Worm (Caenorhabditis elegans) whole organism, L2 larva: ENCODE results near the gene F15B9.8.
A peak's percentile ranks its signal among the peaks of the same experiment; 100 is the strongest.

Source experiments
- C34F6.9 ChIP-seq: fragments of 150-350 bp; optimal IDR thresholded peaks from 2 replicates; lab custom pipeline; 2014; ENCODE audit warnings: missing biosample characterization, missing genetic modification characterization
- R02D3.7 ChIP-seq: fragments of 150-350 bp; optimal IDR thresholded peaks from 2 replicates; lab custom pipeline; 2014; ENCODE audit warnings: missing biosample characterization, missing genetic modification characterization
- Y55F3AM.14 ChIP-seq: fragments of 200-800 bp; sonication (Bioruptor generic); optimal IDR thresholded peaks from 2 replicates; lab custom pipeline; 2018; ENCODE audit warnings: mild to moderate bottlenecking, missing genetic modification characterization, missing compliant biosample characterization
- ZK546.5 ChIP-seq: sonication (generic microtip); optimal IDR thresholded peaks from 2 replicates; lab custom pipeline; 2017; ENCODE audit warnings: missing biosample characterization, missing genetic modification characterization
- alr-1 ChIP-seq: fragments of 150-350 bp; optimal IDR thresholded peaks from 2 replicates; lab custom pipeline; 2014; ENCODE audit warnings: missing biosample characterization, missing genetic modification characterization
- aly-2 ChIP-seq: fragments of 150-350 bp; optimal IDR thresholded peaks from 2 replicates; lab custom pipeline; 2014; ENCODE audit warnings: missing biosample characterization, missing genetic modification characterization
- ama-1 ChIP-seq: fragments of 150-350 bp; optimal IDR thresholded peaks from 2 replicates; lab custom pipeline; 2018; ENCODE audit warnings: inconsistent platforms
- blmp-1 ChIP-seq: sonication (generic microtip); optimal IDR thresholded peaks from 2 replicates; lab custom pipeline; 2017; ENCODE audit warnings: missing genetic modification characterization, mild to moderate bottlenecking, missing compliant biosample characterization, antibody characterized with exemption, moderate library complexity; ENCODE audit not compliant: insufficient read depth
- ceh-16 ChIP-seq: fragments of 150-350 bp; optimal IDR thresholded peaks from 2 replicates; lab custom pipeline; 2014; ENCODE audit warnings: missing biosample characterization, missing genetic modification characterization
- ceh-82 ChIP-seq: fragments of 150-350 bp; optimal IDR thresholded peaks from 2 replicates; lab custom pipeline; 2014; ENCODE audit warnings: missing biosample characterization, missing genetic modification characterization
- crh-2 ChIP-seq: sonication (generic microtip); optimal IDR thresholded peaks from 2 replicates; lab custom pipeline; 2017; ENCODE audit warnings: missing biosample characterization, missing genetic modification characterization
- dmd-4 ChIP-seq: sonication (generic microtip); optimal IDR thresholded peaks from 2 replicates; lab custom pipeline; 2017; ENCODE audit warnings: missing biosample characterization, missing genetic modification characterization
- egl-27 ChIP-seq: sonication (generic microtip); optimal IDR thresholded peaks from 3 replicates; lab custom pipeline; 2017; ENCODE audit warnings: missing biosample characterization, missing genetic modification reagents, missing genetic modification characterization
- elt-1 ChIP-seq: fragments of 150-350 bp; optimal IDR thresholded peaks from 2 replicates; lab custom pipeline; 2014; ENCODE audit warnings: missing biosample characterization, missing genetic modification characterization
- elt-3 ChIP-seq: sonication (generic microtip); optimal IDR thresholded peaks from 2 replicates; lab custom pipeline; 2017; ENCODE audit warnings: missing biosample characterization, missing genetic modification characterization
- fos-1 ChIP-seq: fragments of 150-350 bp; optimal IDR thresholded peaks from 2 replicates; lab custom pipeline; 2014; ENCODE audit warnings: missing biosample characterization, missing genetic modification characterization
- gmeb-1 ChIP-seq: fragments of 150-350 bp; optimal IDR thresholded peaks from 2 replicates; lab custom pipeline; 2014; ENCODE audit warnings: missing biosample characterization, missing genetic modification characterization
- lin-11 ChIP-seq: fragments of 150-350 bp; sonication (generic microtip); optimal IDR thresholded peaks from 2 replicates; lab custom pipeline; 2014; ENCODE audit warnings: missing biosample characterization, missing genetic modification characterization, inconsistent platforms, mixed read lengths
- lin-13 ChIP-seq: fragments of 150-350 bp; optimal IDR thresholded peaks from 2 replicates; lab custom pipeline; 2014; ENCODE audit warnings: missing biosample characterization, missing genetic modification reagents, missing genetic modification characterization
- lin-39 ChIP-seq: fragments of 150-350 bp; optimal IDR thresholded peaks from 2 replicates; lab custom pipeline; 2014; ENCODE audit warnings: missing biosample characterization, missing genetic modification reagents, missing genetic modification characterization
- lsy-2 ChIP-seq, 2 experiments: fragments of 150-350 bp in 1 of 2; sonication (generic microtip) in 1 of 2; optimal IDR thresholded peaks; 2 replicates each; lab custom pipeline; 2014 to 2017; ENCODE audit warnings: missing biosample characterization in 2 of 2, missing genetic modification characterization in 2 of 2
- mab-5 ChIP-seq: fragments of 150-350 bp; optimal IDR thresholded peaks from 2 replicates; lab custom pipeline; 2014; ENCODE audit warnings: missing biosample characterization, missing genetic modification characterization
- mbf-1 ChIP-seq: sonication (generic microtip); optimal IDR thresholded peaks from 2 replicates; lab custom pipeline; 2017; ENCODE audit warnings: missing biosample characterization, missing genetic modification characterization
- mdl-1 ChIP-seq, 2 experiments: fragments of 150-350 bp in 1 of 2; sonication (generic microtip) in 1 of 2; optimal IDR thresholded peaks; 2 replicates each; lab custom pipeline; 2017; ENCODE audit warnings: missing biosample characterization in 2 of 2, missing genetic modification characterization in 2 of 2
- nhr-10 ChIP-seq: sonication (generic microtip); optimal IDR thresholded peaks from 2 replicates; lab custom pipeline; 2017; ENCODE audit warnings: missing biosample characterization, missing genetic modification characterization
- nhr-11 ChIP-seq: fragments of 150-350 bp; optimal IDR thresholded peaks from 2 replicates; lab custom pipeline; 2014; ENCODE audit warnings: missing biosample characterization, missing genetic modification characterization
- nhr-12 ChIP-seq: fragments of 150-350 bp; optimal IDR thresholded peaks from 2 replicates; lab custom pipeline; 2014; ENCODE audit warnings: missing biosample characterization, missing genetic modification characterization
- nhr-129 ChIP-seq: fragments of 150-350 bp; optimal IDR thresholded peaks from 2 replicates; lab custom pipeline; 2014; ENCODE audit warnings: missing biosample characterization, missing genetic modification characterization
- nhr-21 ChIP-seq: fragments of 150-350 bp; optimal IDR thresholded peaks from 2 replicates; lab custom pipeline; 2014; ENCODE audit warnings: missing biosample characterization, missing genetic modification characterization
- nhr-23 ChIP-seq: fragments of 150-350 bp; optimal IDR thresholded peaks from 2 replicates; lab custom pipeline; 2014; ENCODE audit warnings: missing biosample characterization, missing genetic modification reagents, missing genetic modification characterization
- nhr-237 ChIP-seq: fragments of 150-350 bp; optimal IDR thresholded peaks from 2 replicates; lab custom pipeline; 2014; ENCODE audit warnings: missing biosample characterization, missing genetic modification characterization
- nhr-25 ChIP-seq: fragments of 150-350 bp; sonication (generic microtip); optimal IDR thresholded peaks from 3 replicates; lab custom pipeline; 2014; ENCODE audit warnings: missing biosample characterization, missing genetic modification characterization
- nhr-6 ChIP-seq: fragments of 150-350 bp; optimal IDR thresholded peaks from 2 replicates; lab custom pipeline; 2014; ENCODE audit warnings: missing biosample characterization, missing genetic modification characterization
- nhr-77 ChIP-seq: fragments of 150-350 bp; optimal IDR thresholded peaks from 2 replicates; lab custom pipeline; 2014; ENCODE audit warnings: missing biosample characterization, missing genetic modification characterization
- peb-1 ChIP-seq: fragments of 150-350 bp; optimal IDR thresholded peaks from 2 replicates; lab custom pipeline; 2014; ENCODE audit warnings: missing biosample characterization, missing genetic modification characterization
- sem-4 ChIP-seq: fragments of 150-350 bp; optimal IDR thresholded peaks from 2 replicates; lab custom pipeline; 2014; ENCODE audit warnings: missing biosample characterization, missing genetic modification reagents, missing genetic modification characterization
- skn-1 ChIP-seq: sonication (generic microtip); optimal IDR thresholded peaks from 2 replicates; lab custom pipeline; 2017; ENCODE audit warnings: missing biosample characterization, missing genetic modification characterization
- sma-3 ChIP-seq: sonication (generic microtip); optimal IDR thresholded peaks from 2 replicates; lab custom pipeline; 2016; ENCODE audit warnings: missing genetic modification reagents, missing genetic modification characterization, missing compliant biosample characterization
- sma-9 ChIP-seq, 2 experiments: fragments of 150-350 bp in 1 of 2; sonication (generic microtip) in 1 of 2; optimal IDR thresholded peaks; 2 replicates each; lab custom pipeline; 2014 to 2016; ENCODE audit warnings: missing genetic modification characterization in 2 of 2, mild to moderate bottlenecking in 1 of 2, missing biosample characterization in 1 of 2, missing compliant biosample characterization in 1 of 2, missing genetic modification reagents in 1 of 2, moderate library complexity in 1 of 2
- snpc-4 ChIP-seq: fragments of 150-350 bp; optimal IDR thresholded peaks from 2 replicates; lab custom pipeline; 2014; ENCODE audit warnings: missing biosample characterization, missing genetic modification characterization
- unc-39 ChIP-seq: fragments of 150-350 bp; optimal IDR thresholded peaks from 2 replicates; lab custom pipeline; 2014; ENCODE audit warnings: missing biosample characterization, missing genetic modification characterization
- unc-62 ChIP-seq: fragments of 150-350 bp; optimal IDR thresholded peaks from 2 replicates; lab custom pipeline; 2014; ENCODE audit warnings: missing biosample characterization, missing genetic modification reagents, missing genetic modification characterization
- zag-1 ChIP-seq: fragments of 150-350 bp; optimal IDR thresholded peaks from 2 replicates; lab custom pipeline; 2014; ENCODE audit warnings: missing biosample characterization, missing genetic modification characterization
- ztf-1 ChIP-seq: fragments of 200-800 bp; sonication (Bioruptor generic); conservative IDR thresholded peaks from 2 replicates; pipeline ENCODE4 v1.3.6; 2022; ENCODE audit warnings: missing genetic modification characterization, missing compliant biosample characterization
- ztf-11 ChIP-seq: sonication (generic microtip); optimal IDR thresholded peaks from 2 replicates; lab custom pipeline; 2017; ENCODE audit warnings: missing biosample characterization, missing genetic modification characterization
- ztf-4 ChIP-seq: fragments of 150-350 bp; optimal IDR thresholded peaks from 2 replicates; lab custom pipeline; 2014; ENCODE audit warnings: missing biosample characterization, missing genetic modification characterization

Gene F15B9.8

ce11 chrV:13033223-13033622 is 44.9 kb downstream of the F15B9.8 start, which contains the start of gene W07G4.1:
W07G4.1 (plus strand) TSS chrV:13033523.
- TF ChIP-seq C34F6.9 (tag; lab: Kevin White, UChicago) (no peak), mbf-1 (tag; lab: Kevin White, UChicago) (no peak), nhr-23 (tag; lab: Kevin White, UChicago) (no peak), egl-27 (tag; lab: Kevin White, UChicago) (no peak), ceh-82 (tag; lab: Kevin White, UChicago) (no peak), ZK546.5 (no peak)
- TF ChIP-seq, all 48 proteins: peak for 0

DNA sequence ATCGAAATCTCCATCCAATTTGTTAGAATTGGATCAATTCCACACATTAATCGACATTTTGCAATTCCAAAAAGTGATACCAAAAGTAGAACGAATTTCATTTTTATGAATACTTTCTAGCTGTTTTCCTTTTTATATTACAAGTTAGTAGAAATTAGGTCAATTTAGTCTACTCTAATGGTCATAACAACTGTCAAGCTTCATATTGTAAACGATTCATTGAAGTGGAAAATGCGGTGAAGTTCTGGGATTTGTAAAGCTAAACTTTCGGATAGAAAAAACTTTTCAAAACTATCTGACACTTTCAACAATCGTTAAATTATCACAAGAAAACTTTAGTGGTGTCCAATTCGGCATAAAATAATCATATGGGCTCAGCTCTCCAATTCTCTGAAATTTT is 46.2 kb downstream of the F15B9.8 start, which contains the start of gene W07G4.7:
TSS of gene W07G4.7 (minus strand) at position 101 of the 400 bp plus-strand sequence.
- TF ChIP-seq sem-4 (tag; lab: Kevin White, UChicago) (no peak), ztf-4 (tag; lab: Kevin White, UChicago) (no peak), nhr-77 (no peak)
- TF ChIP-seq, all 48 proteins: peak for 0

- TF ChIP-seq nhr-10 (tag; lab: Kevin White, UChicago): no peak
- TF ChIP-seq ama-1 (lab: Kevin White, UChicago): no peak
- TF ChIP-seq lin-13 (GFP tag; lab: Kevin White, UChicago): no peak
- no peak for TF ChIP-seq sma-3 (GFP tag; lab: Kevin White, UChicago)
- no peak for TF ChIP-seq skn-1
Observed at ce11 chrV:13036466-13036865, 48.1 kb downstream of the F15B9.8 start, which contains the start of gene W07G4.2. W07G4.2 (minus strand) TSS chrV:13036566.

DNA sequence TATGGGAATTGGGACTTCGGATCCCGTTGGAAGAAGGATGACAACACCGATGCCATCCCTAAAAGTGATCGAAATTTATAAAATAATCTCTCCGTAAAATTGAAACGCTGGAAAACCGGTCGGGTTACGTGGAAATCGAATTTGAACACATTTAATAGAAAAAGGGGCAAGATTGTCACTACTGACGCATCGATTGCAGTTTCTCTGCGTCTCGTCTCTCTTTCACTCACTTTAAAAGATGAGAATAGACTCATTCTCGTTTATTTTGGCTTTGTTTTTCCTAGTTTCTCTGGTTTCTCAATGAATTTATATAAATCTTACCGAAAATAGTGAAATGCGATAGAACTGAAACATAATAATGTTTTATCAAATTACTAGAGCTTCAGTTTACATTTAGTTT is 53.3 kb downstream of the F15B9.8 start, which contains the start of gene scyl-1:
TSS of gene scyl-1 (minus strand) at position 56 of the 400 bp plus-strand sequence.
- TF ChIP-seq ztf-1 (GFP tag; lab: Robert Waterston, UW): no peak
- peak; percentile 17 for TF ChIP-seq snpc-4
- peak; percentile 86 for TF ChIP-seq crh-2 (tag; lab: Kevin White, UChicago)
- no peak for TF ChIP-seq lin-39
- TF ChIP-seq Y55F3AM.14 (GFP tag; lab: Kevin White, UChicago): no peak
- no peak for TF ChIP-seq ztf-11 (tag; lab: Kevin White, UChicago)
- TF ChIP-seq nhr-10 (tag; lab: Kevin White, UChicago): no peak
- peak; percentile 83 for TF ChIP-seq gmeb-1 (tag; lab: Kevin White, UChicago)
- TF ChIP-seq mbf-1 (tag; lab: Kevin White, UChicago): no peak
- no peak for TF ChIP-seq egl-27 (tag; lab: Kevin White, UChicago)
- TF ChIP-seq ZK546.5: no peak
- peak; percentile 81 for TF ChIP-seq nhr-129 (tag; lab: Kevin White, UChicago)
- TF ChIP-seq C34F6.9 (tag; lab: Kevin White, UChicago): peak; percentile 71
- TF ChIP-seq R02D3.7 (tag; lab: Kevin White, UChicago): no peak
- TF ChIP-seq unc-39 (tag; lab: Kevin White, UChicago): no peak
- TF ChIP-seq sma-9 (GFP tag; optimal IDR thresholded peaks at IDR 0.05; lab: Kevin White, UChicago): peak; percentile 92
- no peak for TF ChIP-seq sma-9 (tag; optimal IDR thresholded peaks at IDR 0.05; lab: Kevin White, UChicago)
- no peak for TF ChIP-seq aly-2 (tag; lab: Kevin White, UChicago)
- TF ChIP-seq nhr-12 (tag; lab: Kevin White, UChicago): no peak
- peak; percentile 80 for TF ChIP-seq nhr-21 (tag; lab: Kevin White, UChicago)
- no peak for TF ChIP-seq lin-11
- TF ChIP-seq dmd-4 (tag; lab: Kevin White, UChicago): peak; percentile 3
- TF ChIP-seq fos-1: peak; percentile 71
- TF ChIP-seq ama-1 (lab: Kevin White, UChicago): no peak
- no peak for TF ChIP-seq zag-1 (tag; lab: Kevin White, UChicago)
- peak; percentile 78 for TF ChIP-seq mab-5
- no peak for TF ChIP-seq nhr-11 (tag; lab: Kevin White, UChicago)
- no peak for TF ChIP-seq unc-62 (GFP tag; lab: Kevin White, UChicago)
- no peak for TF ChIP-seq elt-1 (tag; lab: Kevin White, UChicago)
- no peak for TF ChIP-seq nhr-77
- no peak for TF ChIP-seq nhr-237 (tag; lab: Kevin White, UChicago)
- TF ChIP-seq peb-1: no peak
- TF ChIP-seq ceh-16: no peak
- TF ChIP-seq sma-3 (GFP tag; lab: Kevin White, UChicago): peak; percentile 87
- TF ChIP-seq nhr-25: peak; percentile 88
- no peak for TF ChIP-seq elt-3 (tag; lab: Kevin White, UChicago)
- peak; percentile 69 to 89 for TF ChIP-seq lsy-2 (tag; optimal IDR thresholded peaks at IDR 0.05; lab: Kevin White, UChicago)
- TF ChIP-seq blmp-1: peak; percentile 59
- peak; percentile 83 for TF ChIP-seq sem-4 (tag; lab: Kevin White, UChicago)
- peak in 1 of 2 experiments; percentile 14 for TF ChIP-seq mdl-1 (tag; optimal IDR thresholded peaks at IDR 0.05; lab: Kevin White, UChicago)
- peak; percentile 31 for TF ChIP-seq ztf-4 (tag; lab: Kevin White, UChicago)
- TF ChIP-seq ceh-82 (tag; lab: Kevin White, UChicago): no peak
- no peak for TF ChIP-seq nhr-6 (tag; lab: Kevin White, UChicago)
- TF ChIP-seq skn-1: no peak
- peak; percentile 85 for TF ChIP-seq lin-13 (GFP tag; lab: Kevin White, UChicago)
- no peak for TF ChIP-seq alr-1 (tag; lab: Kevin White, UChicago)
